Worm (Caenorhabditis elegans) whole organism, early embryonic: ENCODE measurements around the gene F40E10.5.

Source experiments
- B0310.2 ChIP-seq: sonication (generic microtip); optimal IDR thresholded peaks from 2 replicates; lab custom pipeline; 2016; ENCODE audit warnings: mild to moderate bottlenecking, missing genetic modification characterization, missing compliant biosample characterization
- F13C5.2 ChIP-seq: sonication (generic microtip); optimal IDR thresholded peaks from 2 replicates; lab custom pipeline; 2017; ENCODE audit warnings: mild to moderate bottlenecking, missing genetic modification characterization, inconsistent platforms, missing compliant biosample characterization
- aly-1 ChIP-seq: sonication (generic microtip); optimal IDR thresholded peaks from 2 replicates; lab custom pipeline; 2016; ENCODE audit warnings: missing genetic modification characterization, missing compliant biosample characterization
- ama-1 ChIP-seq: fragments of 150-350 bp; optimal IDR thresholded peaks from 2 replicates; lab custom pipeline; 2014
- ceh-13 ChIP-seq: fragments of 200-800 bp; sonication (Bioruptor generic); optimal IDR thresholded peaks from 2 replicates; lab custom pipeline; 2018; ENCODE audit warnings: mild to moderate bottlenecking, missing genetic modification characterization, missing compliant biosample characterization
- ceh-36 ChIP-seq: sonication (generic microtip); optimal IDR thresholded peaks from 2 replicates; lab custom pipeline; 2016; ENCODE audit warnings: missing genetic modification characterization, inconsistent platforms, missing compliant biosample characterization
- ets-7 ChIP-seq: sonication (generic microtip); optimal IDR thresholded peaks from 2 replicates; lab custom pipeline; 2016; ENCODE audit warnings: missing genotype, missing genetic modification characterization, missing compliant biosample characterization
- flt-1 ChIP-seq: fragments of 200-800 bp; sonication (Bioruptor generic); IDR thresholded peaks from 2 replicates; pipeline ENCODE4 v1.3.6; 2022; ENCODE audit warnings: missing genetic modification characterization, missing compliant biosample characterization
- hmbx-1 ChIP-seq: sonication (generic microtip); optimal IDR thresholded peaks from 2 replicates; lab custom pipeline; 2016; ENCODE audit warnings: mild to moderate bottlenecking, missing genetic modification characterization, missing compliant biosample characterization
- hmg-4 ChIP-seq: fragments of 200-800 bp; sonication (Bioruptor generic); optimal IDR thresholded peaks from 2 replicates; lab custom pipeline; 2018; ENCODE audit warnings: mild to moderate bottlenecking, missing genetic modification characterization, missing compliant biosample characterization
- hnd-1 ChIP-seq: sonication (generic microtip); optimal IDR thresholded peaks from 2 replicates; lab custom pipeline; 2016; ENCODE audit warnings: missing genetic modification characterization, missing compliant biosample characterization
- pes-1 ChIP-seq: fragments of 200-800 bp; sonication (Bioruptor generic); IDR thresholded peaks from 2 replicates; pipeline ENCODE4 v1.3.6; 2022; ENCODE audit warnings: missing genetic modification reagents, missing genetic modification characterization, missing compliant biosample characterization
- scrt-1 ChIP-seq: fragments of 200-800 bp; sonication (Bioruptor generic); IDR thresholded peaks from 2 replicates; pipeline ENCODE4 v1.3.6; 2022; ENCODE audit warnings: missing genetic modification characterization, missing compliant biosample characterization
- sea-1 ChIP-seq: fragments of 200-800 bp; sonication (Bioruptor generic); conservative IDR thresholded peaks from 2 replicates; pipeline ENCODE4 v1.3.6; 2022; ENCODE audit warnings: missing genetic modification characterization, missing compliant biosample characterization
- tbx-11 ChIP-seq: fragments of 200-800 bp; sonication (Bioruptor generic); IDR thresholded peaks from 2 replicates; pipeline ENCODE4 v1.3.6; 2022; ENCODE audit warnings: missing genetic modification characterization, missing compliant biosample characterization
- tbx-37 ChIP-seq: fragments of 200-800 bp; sonication (Bioruptor generic); conservative IDR thresholded peaks from 2 replicates; pipeline ENCODE4 v1.3.6; 2022; ENCODE audit warnings: missing genetic modification reagents, missing genetic modification characterization, missing compliant biosample characterization
- tra-4 ChIP-seq: sonication (generic microtip); optimal IDR thresholded peaks from 2 replicates; lab custom pipeline; 2017; ENCODE audit warnings: missing genetic modification characterization, missing compliant biosample characterization

F40E10.5 gene

DNA sequence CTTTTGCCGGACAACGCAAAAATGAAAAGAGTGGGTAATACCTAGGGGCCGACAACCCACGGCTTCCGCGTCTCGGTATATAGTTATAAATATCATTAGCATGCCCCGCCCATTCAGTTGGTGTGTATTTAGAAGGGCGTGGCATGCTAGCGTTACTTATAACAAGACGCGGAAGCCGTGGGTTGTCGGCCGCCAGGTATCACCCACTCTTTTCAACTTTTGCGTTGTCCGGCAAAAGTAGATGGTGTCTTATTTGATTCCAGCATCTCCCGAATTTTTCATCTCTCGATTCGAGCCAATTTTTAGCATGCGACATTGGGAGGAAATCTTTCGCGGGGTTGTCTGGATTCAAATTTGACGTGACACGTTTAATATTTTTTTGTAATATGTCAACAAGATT is 16.2 kb downstream of the F40E10.5 start:
- no peak for TF ChIP-seq sea-1

DNA sequence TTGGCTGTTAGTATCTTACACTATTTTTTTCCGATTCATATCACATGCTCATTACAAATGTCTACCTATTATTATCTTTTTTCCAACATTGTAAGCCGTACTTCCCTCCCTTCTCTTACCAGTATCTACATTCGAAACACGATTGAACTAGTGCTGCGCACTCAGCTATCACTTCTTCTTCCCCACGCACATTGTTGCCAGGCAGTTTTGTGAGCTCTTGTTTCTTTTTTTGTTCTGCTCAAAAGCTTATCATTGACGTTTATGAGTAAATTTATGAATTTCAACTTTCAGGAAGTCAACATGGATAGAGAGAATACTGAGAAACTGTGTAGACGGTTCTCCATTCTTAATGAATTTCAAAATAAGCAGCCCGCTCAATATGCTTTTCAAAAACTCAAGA is 19.5 kb downstream of the F40E10.5 start, which contains the start of gene F33C8.2:
TSS of gene F33C8.2 (plus strand) at position 301 of the 400 bp plus-strand sequence.
- TF ChIP-seq hmg-4 = no peak
- TF ChIP-seq tra-4 = no peak
- TF ChIP-seq aly-1 = no peak
- TF ChIP-seq ama-1 (lab: Kevin White, UChicago) = no peak
- no peak for TF ChIP-seq B0310.2 (tag; lab: Kevin White, UChicago)
- TF ChIP-seq tbx-11 (GFP tag; lab: Robert Waterston, UW) = no peak
- no peak for TF ChIP-seq hnd-1 (tag; lab: Kevin White, UChicago)
- no peak for TF ChIP-seq ceh-13
- no peak for TF ChIP-seq F13C5.2
- no peak for TF ChIP-seq tbx-37 (GFP tag; lab: Robert Waterston, UW)
- no peak for TF ChIP-seq sea-1
- TF ChIP-seq scrt-1 = no peak
- no peak for TF ChIP-seq pes-1 (GFP tag; lab: Robert Waterston, UW)

DNA sequence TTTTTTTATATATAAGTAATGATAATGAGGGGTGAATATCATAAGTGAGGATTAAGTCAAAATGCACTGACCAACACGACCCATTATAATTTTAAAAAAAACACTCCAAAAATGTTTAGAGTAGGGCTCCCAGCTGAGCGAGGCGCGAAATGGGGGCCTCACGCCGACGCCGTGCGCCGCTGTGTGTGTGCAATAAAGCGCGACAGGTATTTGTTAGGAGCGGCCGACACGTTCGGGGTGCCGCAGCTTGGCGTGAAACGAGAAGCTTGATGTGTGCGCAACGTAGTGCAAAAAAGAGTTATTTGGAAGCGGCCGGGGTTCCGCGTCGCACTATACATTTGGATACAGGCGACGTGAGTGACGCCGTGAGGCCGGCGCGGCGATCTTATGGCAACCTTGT is 23.3 kb downstream of the F40E10.5 start:
- TF ChIP-seq tra-4 (no peak), hmbx-1 (tag; lab: Kevin White, UChicago) (no peak), tbx-37 (GFP tag; lab: Robert Waterston, UW) (no peak), sea-1 (no peak), ceh-13 (no peak), ama-1 (lab: Kevin White, UChicago) (no peak), aly-1 (no peak), B0310.2 (tag; lab: Kevin White, UChicago) (no peak), scrt-1 (no peak), ets-7 (tag; lab: Kevin White, UChicago) (no peak), ceh-36 (tag; lab: Kevin White, UChicago) (no peak), tbx-11 (GFP tag; lab: Robert Waterston, UW) (no peak), hmg-4 (no peak), pes-1 (GFP tag; lab: Robert Waterston, UW) (no peak), hnd-1 (tag; lab: Kevin White, UChicago) (no peak), F13C5.2 (no peak), flt-1 (GFP tag; lab: Robert Waterston, UW) (no peak)

ce11 chrX:14729319-14729718 is 27.7 kb downstream of the F40E10.5 start, which contains the start of gene tsp-8:
Gene tsp-8 (minus strand): TSS chrX:14729503.
- TF ChIP-seq hmg-4 (no peak), B0310.2 (tag; lab: Kevin White, UChicago) (no peak), tbx-11 (GFP tag; lab: Robert Waterston, UW) (no peak), ceh-13 (no peak), scrt-1 (no peak), tra-4 (no peak), aly-1 (no peak), ama-1 (lab: Kevin White, UChicago) (no peak), flt-1 (GFP tag; lab: Robert Waterston, UW) (no peak), sea-1 (no peak), pes-1 (GFP tag; lab: Robert Waterston, UW) (no peak), tbx-37 (GFP tag; lab: Robert Waterston, UW) (no peak), hmbx-1 (tag; lab: Kevin White, UChicago) (no peak), ceh-36 (tag; lab: Kevin White, UChicago) (no peak), ets-7 (tag; lab: Kevin White, UChicago) (no peak), hnd-1 (tag; lab: Kevin White, UChicago) (no peak), F13C5.2 (no peak)

DNA sequence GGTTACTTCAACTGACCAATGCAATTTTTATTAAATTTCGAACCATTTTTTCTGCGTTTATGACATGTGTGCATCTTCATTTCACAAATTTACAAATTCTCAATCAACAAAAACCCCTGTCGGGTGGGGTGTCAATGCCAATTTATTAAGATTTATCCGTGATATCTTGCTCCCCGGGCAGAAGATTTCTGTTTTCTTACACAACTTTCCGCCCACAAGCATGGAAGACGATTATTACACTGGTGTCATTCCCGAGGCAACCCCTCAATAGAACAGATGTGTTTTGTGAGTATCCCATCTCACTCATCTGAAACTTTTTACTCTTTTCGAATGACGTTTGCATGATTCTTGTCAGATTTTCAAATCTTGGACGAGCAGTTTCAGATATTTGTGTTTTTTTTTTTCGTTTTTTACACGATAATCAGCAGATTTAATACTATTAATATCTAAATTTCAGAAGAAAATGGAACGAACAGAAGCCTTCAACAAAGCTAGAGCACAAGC is 30.3 kb downstream of the F40E10.5 start, which contains the start of gene F33C8.4:
TSS of gene F33C8.4 (plus strand) at position 454 of the 504 bp plus-strand sequence.
- TF ChIP-seq hmbx-1 (tag; lab: Kevin White, UChicago) (no peak), aly-1 (no peak), tbx-37 (GFP tag; lab: Robert Waterston, UW) (no peak), tbx-11 (GFP tag; lab: Robert Waterston, UW) (no peak), pes-1 (GFP tag; lab: Robert Waterston, UW) (no peak), B0310.2 (tag; lab: Kevin White, UChicago) (no peak), ceh-36 (tag; lab: Kevin White, UChicago) (no peak), scrt-1 (no peak), sea-1 (no peak), ceh-13 (no peak), hnd-1 (tag; lab: Kevin White, UChicago) (no peak), F13C5.2 (no peak), flt-1 (GFP tag; lab: Robert Waterston, UW) (no peak), ets-7 (tag; lab: Kevin White, UChicago) (no peak), hmg-4 (no peak), ama-1 (lab: Kevin White, UChicago) (no peak), tra-4 (no peak)

DNA sequence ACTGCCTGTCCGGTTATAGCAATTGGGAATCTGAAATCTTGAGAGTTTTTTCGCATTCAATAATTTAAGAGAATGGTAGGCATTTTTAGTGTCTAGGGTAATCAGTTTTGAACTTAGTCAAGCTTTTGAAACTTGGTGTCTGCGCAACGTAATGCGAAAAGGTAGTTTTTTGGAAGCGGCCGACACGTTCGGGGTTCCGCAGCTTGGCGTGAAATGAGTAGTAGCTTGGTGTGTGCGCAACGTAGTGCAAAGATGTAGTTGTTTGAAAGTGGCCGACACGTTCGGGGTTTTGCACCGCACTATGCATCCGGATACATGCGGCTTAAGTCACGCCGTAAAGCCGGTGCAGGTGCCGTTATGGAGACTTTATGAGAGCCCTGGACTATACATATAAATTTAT is 34.6 kb downstream of the F40E10.5 start:
- TF ChIP-seq tbx-11 (GFP tag; lab: Robert Waterston, UW) = no peak

ce11 chrX:14736955-14737621 is 35.5 kb downstream of the F40E10.5 start:
- TF ChIP-seq flt-1 (GFP tag; lab: Robert Waterston, UW) = no peak
- no peak for TF ChIP-seq hmg-4
- TF ChIP-seq pes-1 (GFP tag; lab: Robert Waterston, UW) = no peak
- TF ChIP-seq ets-7 (tag; lab: Kevin White, UChicago) = no peak
- TF ChIP-seq tbx-37 (GFP tag; lab: Robert Waterston, UW) = no peak
- no peak for TF ChIP-seq hmbx-1 (tag; lab: Kevin White, UChicago)
- no peak for TF ChIP-seq aly-1
- no peak for TF ChIP-seq ama-1 (lab: Kevin White, UChicago)
- TF ChIP-seq B0310.2 (tag; lab: Kevin White, UChicago) = no peak
- TF ChIP-seq ceh-36 (tag; lab: Kevin White, UChicago) = no peak
- TF ChIP-seq sea-1 = no peak
- no peak for TF ChIP-seq tra-4
- no peak for TF ChIP-seq ceh-13
- TF ChIP-seq hnd-1 (tag; lab: Kevin White, UChicago) = no peak
- TF ChIP-seq tbx-11 (GFP tag; lab: Robert Waterston, UW) = no peak
- TF ChIP-seq F13C5.2 = no peak
- TF ChIP-seq scrt-1 = no peak
